Fruit fly (Drosophila melanogaster) whole organism, embryonic: ENCODE results near the gene L2HGDH.
A peak's percentile ranks its signal among the peaks of the same experiment; 100 is the strongest.

ENCODE experiments used
- B-H2 ChIP-seq: fragments of 200-800 bp; sonication (Bioruptor generic); optimal IDR thresholded peaks from 2 replicates; lab custom pipeline; 2018; ENCODE audit warnings: missing biosample characterization, mild to moderate bottlenecking, missing genetic modification characterization
- CG1024 ChIP-seq: fragments of 200-800 bp; sonication (Bioruptor generic); IDR thresholded peaks from 2 replicates; pipeline ENCODE4 v1.3.6; 2022; ENCODE audit warnings: missing biosample characterization, missing genetic modification characterization
- CG12769 ChIP-seq: fragments of 200-800 bp; sonication (Bioruptor generic); optimal IDR thresholded peaks from 2 replicates; lab custom pipeline; 2019; ENCODE audit warnings: missing biosample characterization, mild to moderate bottlenecking, missing genetic modification characterization, moderate library complexity
- CG12942 ChIP-seq: fragments of 200-800 bp; sonication (Bioruptor generic); optimal IDR thresholded peaks from 3 replicates; lab custom pipeline; 2016; ENCODE audit warnings: missing biosample characterization, missing genetic modification characterization
- CG13775 ChIP-seq: fragments of 200-800 bp; sonication (Bioruptor generic); optimal IDR thresholded peaks from 3 replicates; lab custom pipeline; 2017; ENCODE audit warnings: missing biosample characterization, mild to moderate bottlenecking, missing genetic modification characterization
- CG14965 ChIP-seq: fragments of 200-800 bp; sonication (Bioruptor generic); optimal IDR thresholded peaks from 2 replicates; lab custom pipeline; 2016; ENCODE audit warnings: missing biosample characterization, missing genetic modification characterization, borderline replicate concordance
- CG1529 ChIP-seq: fragments of 200-800 bp; sonication (Bioruptor generic); optimal IDR thresholded peaks from 3 replicates; lab custom pipeline; 2018; ENCODE audit warnings: missing biosample characterization, missing genetic modification characterization
- CG16813 ChIP-seq: fragments of 200-800 bp; sonication (Bioruptor generic); IDR thresholded peaks from 3 replicates; pipeline ENCODE4 v1.3.6; 2022; ENCODE audit warnings: missing biosample characterization, missing genetic modification characterization; ENCODE audit not compliant: partially characterized antibody
- CG17186 ChIP-seq: fragments of 200-800 bp; sonication (Bioruptor generic); optimal IDR thresholded peaks from 3 replicates; lab custom pipeline; 2017; ENCODE audit warnings: missing biosample characterization, missing genetic modification reagents, missing genetic modification characterization
- CG17385 ChIP-seq: fragments of 200-800 bp; sonication (Bioruptor generic); optimal IDR thresholded peaks from 3 replicates; lab custom pipeline; 2018; ENCODE audit warnings: missing biosample characterization, mild to moderate bottlenecking, missing genetic modification characterization
- CG17912 ChIP-seq: fragments of 200-800 bp; sonication (Bioruptor generic); optimal IDR thresholded peaks from 2 replicates; lab custom pipeline; 2018; ENCODE audit warnings: missing biosample characterization, mild to moderate bottlenecking, missing genetic modification characterization
- CG2129 ChIP-seq: fragments of 200-800 bp; sonication (Bioruptor generic); IDR thresholded peaks from 2 replicates; pipeline ENCODE4 v1.3.6; 2022; ENCODE audit warnings: missing biosample characterization, missing genetic modification characterization; ENCODE audit not compliant: partially characterized antibody
- CG30431 ChIP-seq: fragments of 200-800 bp; sonication (Bioruptor generic); optimal IDR thresholded peaks from 2 replicates; lab custom pipeline; 2017; ENCODE audit warnings: missing biosample characterization, missing genetic modification characterization
- CG3726 ChIP-seq: fragments of 200-800 bp; sonication (Bioruptor generic); IDR thresholded peaks from 3 replicates; pipeline ENCODE4, ENCODE4 v1.3.6; 2022; ENCODE audit warnings: missing biosample characterization, missing genetic modification characterization
- CG4404 ChIP-seq: fragments of 200-800 bp; sonication (Bioruptor generic); IDR thresholded peaks from 2 replicates; pipeline ENCODE4 v1.3.6; 2022; ENCODE audit warnings: missing biosample characterization, missing genetic modification characterization
- CG5953 ChIP-seq: fragments of 200-800 bp; sonication (Bioruptor generic); IDR thresholded peaks from 2 replicates; pipeline ENCODE4 v1.3.6; 2022; ENCODE audit warnings: missing biosample characterization, missing genetic modification characterization
- CG6765 ChIP-seq: fragments of 200-800 bp; sonication (Bioruptor generic); optimal IDR thresholded peaks from 3 replicates; lab custom pipeline; 2017; ENCODE audit warnings: missing biosample characterization, mild to moderate bottlenecking, missing genetic modification characterization
- CG8478 ChIP-seq: fragments of >200 bp; optimal IDR thresholded peaks from 2 replicates; lab custom pipeline; 2018
- CG8944 ChIP-seq: fragments of 200-800 bp; sonication (Bioruptor generic); optimal IDR thresholded peaks from 3 replicates; lab custom pipeline; 2016; ENCODE audit warnings: missing biosample characterization, missing genetic modification characterization
- CG9817 ChIP-seq: fragments of 200-800 bp; sonication (Bioruptor generic); optimal IDR thresholded peaks from 2 replicates; lab custom pipeline; 2018; ENCODE audit warnings: missing biosample characterization, mild to moderate bottlenecking, missing genetic modification characterization, moderate library complexity
- Dbx ChIP-seq: fragments of 200-800 bp; sonication (Bioruptor generic); IDR thresholded peaks from 3 replicates; pipeline ENCODE4 v1.3.6; 2022; ENCODE audit warnings: missing biosample characterization, missing genetic modification characterization
- Dfd ChIP-seq, 2 experiments: fragments of >200 bp; optimal IDR thresholded peaks; 2 replicates each; lab custom pipeline; 2017; ENCODE audit warnings: missing biosample characterization in 2 of 2, missing genetic modification characterization in 2 of 2
- Doc2 ChIP-seq: fragments of 200-800 bp; sonication (Bioruptor generic); IDR thresholded peaks from 2 replicates; pipeline ENCODE4 v1.3.6; 2022; ENCODE audit warnings: missing biosample characterization, missing genetic modification characterization
- Fer3 ChIP-seq: fragments of 200-800 bp; sonication (Bioruptor generic); optimal IDR thresholded peaks from 2 replicates; lab custom pipeline; 2018; ENCODE audit warnings: missing biosample characterization, mild to moderate bottlenecking, missing genetic modification characterization, moderate library complexity
- Gsc ChIP-seq: fragments of 200-800 bp; sonication (Bioruptor generic); IDR thresholded peaks from 2 replicates; pipeline ENCODE4 v1.3.6; 2022; ENCODE audit warnings: missing biosample characterization, missing genetic modification characterization
- HLHmδ ChIP-seq: fragments of 200-800 bp; sonication (Bioruptor generic); optimal IDR thresholded peaks from 2 replicates; lab custom pipeline; 2018; ENCODE audit warnings: missing biosample characterization, mild to moderate bottlenecking, missing genetic modification characterization, moderate library complexity
- HmgD ChIP-seq: fragments of 200-800 bp; sonication (Bioruptor generic); optimal IDR thresholded peaks from 3 replicates; lab custom pipeline; 2016; ENCODE audit warnings: missing biosample characterization, missing genetic modification characterization
- Hr3 ChIP-seq: fragments of 200-800 bp; sonication (Bioruptor generic); optimal IDR thresholded peaks from 3 replicates; lab custom pipeline; 2016; ENCODE audit warnings: missing biosample characterization, missing genetic modification characterization
- Myb ChIP-seq: fragments of 200-800 bp; sonication (Bioruptor generic); optimal IDR thresholded peaks from 2 replicates; lab custom pipeline; 2016; ENCODE audit warnings: missing biosample characterization, missing genetic modification characterization
- NFAT ChIP-seq: fragments of 200-800 bp; sonication (Bioruptor generic); IDR thresholded peaks from 2 replicates; pipeline ENCODE4 v1.3.6; 2022; ENCODE audit warnings: missing biosample characterization, missing genetic modification characterization
- Nf-YB ChIP-seq: fragments of 200-800 bp; sonication (Bioruptor generic); optimal IDR thresholded peaks from 3 replicates; lab custom pipeline; 2019; ENCODE audit warnings: missing biosample characterization, mild to moderate bottlenecking, missing genetic modification characterization, moderate library complexity
- Xrp1 ChIP-seq: fragments of 200-800 bp; sonication (Bioruptor generic); IDR thresholded peaks from 2 replicates; pipeline ENCODE4 v1.3.6; 2022; ENCODE audit warnings: missing biosample characterization, missing genetic modification characterization
- ab ChIP-seq: fragments of 200-800 bp; sonication (Bioruptor generic); optimal IDR thresholded peaks from 2 replicates; lab custom pipeline; 2016; ENCODE audit warnings: missing biosample characterization, missing genetic modification characterization
- ato ChIP-seq: fragments of 200-800 bp; sonication (Bioruptor generic); IDR thresholded peaks from 2 replicates; pipeline ENCODE4 v1.3.6; 2022; ENCODE audit warnings: missing biosample characterization, missing genetic modification characterization; ENCODE audit not compliant: partially characterized antibody
- bowl ChIP-seq: fragments of 200-800 bp; sonication (Bioruptor generic); IDR thresholded peaks from 2 replicates; pipeline ENCODE4 v1.3.6; 2022; ENCODE audit warnings: missing biosample characterization, missing genetic modification characterization
- cas ChIP-seq: fragments of 200-800 bp; sonication (Bioruptor generic); IDR thresholded peaks from 2 replicates; pipeline ENCODE4 v1.3.6; 2022; ENCODE audit warnings: missing biosample characterization, missing genetic modification characterization
- caup ChIP-seq: fragments of 200-800 bp; sonication (Bioruptor generic); optimal IDR thresholded peaks from 3 replicates; lab custom pipeline; 2017; ENCODE audit warnings: missing biosample characterization, mild to moderate bottlenecking, missing genetic modification characterization, moderate library complexity; ENCODE audit not compliant: severe bottlenecking
- crol ChIP-seq: fragments of 200-800 bp; sonication (Bioruptor generic); IDR thresholded peaks from 2 replicates; pipeline ENCODE4 v1.3.6; 2022; ENCODE audit warnings: missing biosample characterization, missing genetic modification characterization
- ems ChIP-seq: fragments of 200-800 bp; sonication (Bioruptor generic); optimal IDR thresholded peaks from 3 replicates; lab custom pipeline; 2016; ENCODE audit warnings: missing biosample characterization, missing genetic modification characterization
- grau ChIP-seq: fragments of 200-800 bp; optimal IDR thresholded peaks from 3 replicates; lab custom pipeline; 2019; ENCODE audit warnings: missing biosample characterization, mild to moderate bottlenecking, missing genetic modification characterization, moderate library complexity
- gsb ChIP-seq: fragments of 200-800 bp; sonication (Bioruptor generic); IDR thresholded peaks from 2 replicates; pipeline ENCODE4 v1.3.6; 2022; ENCODE audit warnings: missing biosample characterization, missing genetic modification characterization
- hb ChIP-seq: fragments of 200-800 bp; sonication (Bioruptor generic); IDR thresholded peaks from 3 replicates; pipeline ENCODE4 v1.3.6; 2022; ENCODE audit warnings: missing biosample characterization, missing genetic modification characterization; ENCODE audit not compliant: partially characterized antibody
- maf-S ChIP-seq: fragments of 200-800 bp; sonication (Bioruptor generic); optimal IDR thresholded peaks from 2 replicates; lab custom pipeline; 2016; ENCODE audit warnings: missing biosample characterization, missing genetic modification characterization
- mld ChIP-seq: fragments of 200-800 bp; sonication (Bioruptor generic); IDR thresholded peaks from 3 replicates; pipeline ENCODE4 v1.3.6; 2022; ENCODE audit warnings: missing biosample characterization, missing genetic modification characterization; ENCODE audit not compliant: partially characterized antibody
- oc ChIP-seq: fragments of 200-800 bp; sonication (Bioruptor generic); optimal IDR thresholded peaks from 2 replicates; lab custom pipeline; 2018; ENCODE audit warnings: missing biosample characterization, mild to moderate bottlenecking, missing genetic modification characterization, moderate library complexity
- org-1 ChIP-seq: fragments of 200-800 bp; sonication (Bioruptor generic); optimal IDR thresholded peaks from 2 replicates; lab custom pipeline; 2017; ENCODE audit warnings: missing biosample characterization, missing genetic modification characterization
- ro ChIP-seq: fragments of 200-800 bp; sonication (Bioruptor generic); IDR thresholded peaks from 2 replicates; pipeline ENCODE4 v1.3.6; 2022; ENCODE audit warnings: missing biosample characterization, missing genetic modification characterization
- schlank ChIP-seq: fragments of 200-800 bp; sonication (Bioruptor generic); optimal IDR thresholded peaks from 2 replicates; lab custom pipeline; 2018; ENCODE audit warnings: missing biosample characterization, mild to moderate bottlenecking, missing genetic modification characterization
- sens-2 ChIP-seq: fragments of 200-800 bp; sonication (Bioruptor generic); IDR thresholded peaks from 2 replicates; pipeline ENCODE4 v1.3.6; 2022; ENCODE audit warnings: missing biosample characterization, missing genetic modification characterization
- seq ChIP-seq: fragments of 200-800 bp; sonication (Bioruptor generic); IDR thresholded peaks from 2 replicates; pipeline ENCODE4 v1.3.6; 2022; ENCODE audit warnings: missing biosample characterization, missing genetic modification characterization
- trem ChIP-seq: fragments of 200-800 bp; optimal IDR thresholded peaks from 3 replicates; lab custom pipeline; 2019; ENCODE audit warnings: missing biosample characterization, mild to moderate bottlenecking, missing genetic modification characterization, moderate library complexity
- wek ChIP-seq: fragments of 200-800 bp; sonication (Bioruptor generic); optimal IDR thresholded peaks from 3 replicates; lab custom pipeline; 2018; ENCODE audit warnings: missing biosample characterization, mild to moderate bottlenecking, missing genetic modification characterization, moderate library complexity
- zfh2 ChIP-seq: fragments of 200-800 bp; sonication (Bioruptor generic); optimal IDR thresholded peaks from 2 replicates; lab custom pipeline; 2016; ENCODE audit warnings: missing biosample characterization, missing genetic modification characterization

L2HGDH gene

DNA sequence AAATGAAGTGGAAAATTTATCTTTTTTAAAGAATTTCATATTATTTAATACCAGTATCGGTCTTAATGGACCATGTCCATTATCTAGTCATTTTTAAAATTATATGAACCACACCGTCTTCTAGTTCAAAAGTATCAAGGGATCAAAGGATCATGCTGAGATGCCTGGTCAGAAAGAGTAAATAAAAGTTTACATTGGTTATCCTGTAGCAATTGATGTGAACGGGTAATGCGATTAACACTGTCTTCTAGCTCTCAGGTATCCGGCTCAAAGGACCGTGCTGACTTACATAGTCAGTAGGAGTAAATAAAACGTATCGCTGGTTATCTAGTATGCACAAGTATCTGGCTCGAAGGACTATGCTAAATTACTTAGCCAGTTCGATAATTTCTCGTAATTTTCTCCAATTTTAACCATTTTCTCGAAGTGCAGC is 44.9 kb upstream of the L2HGDH start (continued):
- TF ChIP-seq CG17186 (GFP tag; lab: Kevin White, UChicago) = no peak
- TF ChIP-seq CG9817 (tag; lab: Kevin White, UChicago) = no peak
- TF ChIP-seq ro (GFP tag; lab: Robert Waterston, UW) = no peak
- TF ChIP-seq crol (GFP tag; lab: Robert Waterston, UW) = no peak
- TF ChIP-seq CG16813 (GFP tag; lab: Robert Waterston, UW) = no peak
- no peak for TF ChIP-seq CG1529 (GFP tag; lab: Kevin White, UChicago)
- no peak for TF ChIP-seq Myb (GFP tag; lab: Kevin White, UChicago)
- no peak for TF ChIP-seq CG14965 (GFP tag; lab: Kevin White, UChicago)
- TF ChIP-seq org-1 (GFP tag; lab: Kevin White, UChicago) = peak; percentile 8
- TF ChIP-seq mld (GFP tag; lab: Robert Waterston, UW) = no peak
- no peak for TF ChIP-seq CG4404 (GFP tag; lab: Robert Waterston, UW)
- no peak for TF ChIP-seq gsb
- no peak for TF ChIP-seq Dbx (GFP tag; lab: Robert Waterston, UW)
- no peak for TF ChIP-seq schlank
- no peak for TF ChIP-seq trem (tag; lab: Kevin White, UChicago)
- no peak for TF ChIP-seq CG1024 (GFP tag; lab: Robert Waterston, UW)
- TF ChIP-seq zfh2 (GFP tag; lab: Kevin White, UChicago) = peak; percentile 13
- no peak for TF ChIP-seq ems
- TF ChIP-seq Fer3 (tag; lab: Kevin White, UChicago) = no peak
- no peak for TF ChIP-seq CG8478
- TF ChIP-seq Nf-YB (GFP tag; lab: Kevin White, UChicago) = no peak
- no peak for TF ChIP-seq hb (GFP tag; lab: Robert Waterston, UW)
- no peak for TF ChIP-seq ato (GFP tag; lab: Robert Waterston, UW)
- no peak for TF ChIP-seq CG8944
- TF ChIP-seq maf-S = no peak
- no peak for TF ChIP-seq cas (GFP tag; lab: Robert Waterston, UW)
- TF ChIP-seq ab = no peak
- TF ChIP-seq CG3726 (GFP tag; lab: Robert Waterston, UW) = no peak
- TF ChIP-seq CG5953 = no peak
- TF ChIP-seq wek (GFP tag; lab: Kevin White, UChicago) = no peak
- peak; percentile 3 for TF ChIP-seq CG12769 (tag; lab: Kevin White, UChicago)
- TF ChIP-seq B-H2 (GFP tag; lab: Kevin White, UChicago) = no peak
- no peak for TF ChIP-seq HLHmδ (GFP tag; lab: Kevin White, UChicago)
- no peak for TF ChIP-seq Gsc (GFP tag; lab: Robert Waterston, UW)
- TF ChIP-seq NFAT (GFP tag; lab: Robert Waterston, UW) = no peak
- TF ChIP-seq oc (tag; lab: Kevin White, UChicago) = no peak
- no peak for TF ChIP-seq Doc2 (GFP tag; lab: Robert Waterston, UW)
- no peak for TF ChIP-seq sens-2 (GFP tag; lab: Robert Waterston, UW)
- peak; percentile 12 for TF ChIP-seq Hr3 (GFP tag; lab: Kevin White, UChicago)
- TF ChIP-seq Dfd (GFP tag; optimal IDR thresholded peaks at IDR 0.05; lab: Kevin White, UChicago) = no peak
- TF ChIP-seq Xrp1 = no peak
- TF ChIP-seq seq (GFP tag; lab: Robert Waterston, UW) = peak; percentile 19; the same call in 1 of the 2 replicates
- no peak for TF ChIP-seq CG17912
- TF ChIP-seq caup (GFP tag; lab: Kevin White, UChicago) = no peak
- no peak for TF ChIP-seq HmgD (GFP tag; lab: Kevin White, UChicago)
- no peak for TF ChIP-seq CG2129 (GFP tag; lab: Robert Waterston, UW)
- peak; percentile 35 for TF ChIP-seq CG13775 (GFP tag; lab: Kevin White, UChicago)
- no peak for TF ChIP-seq CG30431 (GFP tag; lab: Kevin White, UChicago)
- TF ChIP-seq CG6765 (GFP tag; lab: Kevin White, UChicago) = no peak
- peak; percentile 27 for TF ChIP-seq grau (tag; lab: Kevin White, UChicago)
- no peak for TF ChIP-seq CG12942 (GFP tag; lab: Kevin White, UChicago)
- peak; percentile 31 for TF ChIP-seq CG17385 (GFP tag; lab: Kevin White, UChicago)
- TF ChIP-seq bowl (GFP tag; lab: Robert Waterston, UW) = no peak
